Worm (Caenorhabditis elegans): Measurements from ENCODE around the gene rpn-13.

Gene rpn-13

DNA sequence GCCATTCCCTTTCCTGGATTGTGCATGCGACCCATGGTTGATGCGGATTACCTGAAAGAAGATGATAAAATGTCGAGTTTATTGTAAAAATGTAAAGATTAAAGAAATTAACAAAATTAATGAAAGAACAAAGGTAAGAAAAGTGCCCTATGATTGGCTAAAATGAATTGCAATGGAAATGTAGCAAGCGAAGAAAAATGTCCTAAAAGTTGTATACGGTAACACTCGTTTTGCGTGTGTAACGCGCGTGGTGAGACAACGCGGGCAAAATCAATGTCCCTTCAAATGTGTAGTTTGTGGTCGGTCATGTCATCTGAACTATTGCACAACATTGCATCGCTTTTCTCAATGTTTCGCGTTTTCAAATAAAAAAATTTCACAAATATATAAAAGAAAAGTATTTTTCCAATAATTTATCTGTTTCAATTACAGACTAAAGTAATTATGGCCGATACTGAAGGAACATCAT lies 33.3 kb upstream of the rpn-13 start, which contains the start of the genes rps-13 and nfx-1 (continued):
- TF ChIP-seq zip-2 (tag; optimal IDR thresholded peaks at IDR 0.05) (peak; percentile 99), lir-3 (tag; optimal IDR thresholded peaks at IDR 0.05) (no peak), pha-4 (GFP tag; IDR thresholded peaks at IDR 0.05) (no peak), pha-4 (tag; optimal IDR thresholded peaks at IDR 0.05) (peak; percentile 97), R02D3.7 (tag; optimal IDR thresholded peaks at IDR 0.05) (no peak), egl-43 (GFP tag; IDR thresholded peaks at IDR 0.05) (no peak), zfp-2 (tag; optimal IDR thresholded peaks at IDR 0.05) (no peak), nhr-42 (GFP tag; IDR thresholded peaks at IDR 0.05) (no peak), dve-1 (tag; optimal IDR thresholded peaks at IDR 0.05; ENCODE audit: insufficient read depth) (peak; percentile 84), D1046.2 (GFP tag; IDR thresholded peaks at IDR 0.05) (peak; percentile 98), unc-62 (GFP tag; optimal IDR thresholded peaks at IDR 0.05 in 1 of 2) (peak in 1 of 2 experiments; percentile 90), unc-62 (tag; optimal IDR thresholded peaks at IDR 0.05) (no peak), hif-1 (tag; optimal IDR thresholded peaks at IDR 0.05) (peak in 1 of 2 experiments; percentile 81), mxl-2 (GFP tag; conservative IDR thresholded peaks at IDR 0.05) (no peak), nhr-6 (tag; optimal IDR thresholded peaks at IDR 0.05) (peak; percentile 69), ceh-28 (tag; optimal IDR thresholded peaks at IDR 0.05) (peak; percentile 12), hlh-11 (tag; optimal IDR thresholded peaks at IDR 0.05) (peak; percentile 70), Y105C5A.15 (GFP tag; IDR thresholded peaks at IDR 0.05) (no peak), lsy-2 (tag; optimal IDR thresholded peaks at IDR 0.05) (peak; percentile 96 to 99), cey-2 (tag; optimal IDR thresholded peaks at IDR 0.05; ENCODE audit: borderline replicate concordance, insufficient read depth) (no peak), daf-12 (tag; optimal IDR thresholded peaks at IDR 0.05) (no peak), nhr-76 (tag; optimal IDR thresholded peaks at IDR 0.05) (no peak), ceh-82 (tag; optimal IDR thresholded peaks at IDR 0.05) (no peak)

- TF ChIP-seq fos-1 (tag; optimal IDR thresholded peaks at IDR 0.05): peak; percentile 21
- TF ChIP-seq aha-1 (tag): peak; percentile 5
- no peak for TF ChIP-seq nhr-41 (GFP tag; IDR thresholded peaks at IDR 0.05)
- peak; percentile 13 for TF ChIP-seq spr-1 (tag; optimal IDR thresholded peaks at IDR 0.05)
- TF ChIP-seq pha-4 (GFP tag; IDR thresholded peaks at IDR 0.05): peak; percentile 48; the same call in 1 of the 2 replicates
- no peak for TF ChIP-seq pha-4 (tag; optimal IDR thresholded peaks at IDR 0.05)
- 0 out of 2 replicates have a peak, but pooled peaks have one; percentile 24 for TF ChIP-seq ceh-20 (GFP tag; IDR thresholded peaks at IDR 0.05)
- TF ChIP-seq fkh-10 (GFP tag; optimal IDR thresholded peaks at IDR 0.05): no peak
- TF ChIP-seq nhr-77 (tag; optimal IDR thresholded peaks at IDR 0.05): no peak
- 0 out of 2 replicates have a peak, but pooled peaks have one; percentile 6 for TF ChIP-seq dmd-8 (GFP tag; IDR thresholded peaks at IDR 0.05)
- TF ChIP-seq lim-7 (GFP tag; IDR thresholded peaks at IDR 0.05): peak; percentile 3; the same call in 1 of the 2 replicates
- 0 out of 2 replicates have a peak, but pooled peaks have one; percentile 12 for TF ChIP-seq vab-7 (GFP tag; IDR thresholded peaks at IDR 0.05)
- TF ChIP-seq F26F4.8 (GFP tag; conservative IDR thresholded peaks at IDR 0.05): no peak
- TF ChIP-seq snpc-1.2 (GFP tag; IDR thresholded peaks at IDR 0.05): peak; percentile 36
- TF ChIP-seq pqm-1 (tag; optimal IDR thresholded peaks at IDR 0.05): no peak
- peak; percentile 48; the same call in 1 of the 2 replicates for TF ChIP-seq T26A8.4 (GFP tag; IDR thresholded peaks at IDR 0.05)
- TF ChIP-seq duxl-1 (tag; optimal IDR thresholded peaks at IDR 0.05; ENCODE audit: poor library complexity): peak; percentile 67
- peak; percentile 7 for TF ChIP-seq nhr-111 (GFP tag; optimal IDR thresholded peaks at IDR 0.05)
- peak; percentile 46; the same call in 1 of the 2 replicates for TF ChIP-seq php-3 (GFP tag; IDR thresholded peaks at IDR 0.05)
- 0 out of 2 replicates have a peak, but pooled peaks have one; percentile 6 for TF ChIP-seq Y75B8A.6 (GFP tag; IDR thresholded peaks at IDR 0.05)
- TF ChIP-seq ama-1 (optimal IDR thresholded peaks at IDR 0.05): peak; percentile 55
- peak; percentile 23 for TF ChIP-seq gei-8 (GFP tag; optimal IDR thresholded peaks at IDR 0.05)
- peak; percentile 44; the same call in 1 of the 2 replicates for TF ChIP-seq mdt-29 (GFP tag; IDR thresholded peaks at IDR 0.05)
- TF ChIP-seq nhr-237 (tag; optimal IDR thresholded peaks at IDR 0.05): no peak
- peak; percentile 44; the same call in 1 of the 2 replicates for TF ChIP-seq arid-1 (GFP tag; conservative IDR thresholded peaks at IDR 0.05)
- no peak for TF ChIP-seq D1046.2 (GFP tag; IDR thresholded peaks at IDR 0.05)
- peak; percentile 28 for TF ChIP-seq mes-2 (tag; optimal IDR thresholded peaks at IDR 0.05; ENCODE audit: poor library complexity, severe bottlenecking)
- no peak for TF ChIP-seq mdl-1 (tag; optimal IDR thresholded peaks at IDR 0.05)
- TF ChIP-seq unc-130 (GFP tag; optimal IDR thresholded peaks at IDR 0.05): peak; percentile 61
- 0 out of 2 replicates have a peak, but pooled peaks have one; percentile 56 for TF ChIP-seq egl-43 (GFP tag; IDR thresholded peaks at IDR 0.05)
These were observed 32.2 kb upstream of the rpn-13 start for ce11 chrIII:6373850-6374474.
